Worm (Caenorhabditis elegans) whole organism, L3 larva: ENCODE measurements around the gene F45G2.9.

Source experiments
- aly-2 ChIP-seq: fragments of 150-350 bp; optimal IDR thresholded peaks from 2 replicates; lab custom pipeline; 2014; ENCODE audit warnings: missing biosample characterization, missing genetic modification characterization
- ama-1 ChIP-seq: fragments of 150-350 bp; optimal IDR thresholded peaks from 2 replicates; lab custom pipeline; 2018
- ceh-16 ChIP-seq: sonication (generic microtip); optimal IDR thresholded peaks from 2 replicates; lab custom pipeline; 2017; ENCODE audit warnings: missing biosample characterization, missing genetic modification characterization
- ceh-28 ChIP-seq: fragments of 150-350 bp; optimal IDR thresholded peaks from 2 replicates; lab custom pipeline; 2014; ENCODE audit warnings: missing biosample characterization, missing genetic modification reagents, missing genetic modification characterization
- ceh-82 ChIP-seq: fragments of 150-350 bp; optimal IDR thresholded peaks from 2 replicates; lab custom pipeline; 2014; ENCODE audit warnings: missing biosample characterization, missing genetic modification characterization
- ceh-9 ChIP-seq: sonication (generic microtip); optimal IDR thresholded peaks from 2 replicates; lab custom pipeline; 2018; ENCODE audit warnings: missing biosample characterization, missing genetic modification characterization
- daf-12 ChIP-seq: fragments of 150-350 bp; optimal IDR thresholded peaks from 2 replicates; lab custom pipeline; 2014; ENCODE audit warnings: missing biosample characterization, missing genetic modification reagents, missing genetic modification characterization
- elt-1 ChIP-seq: fragments of 150-350 bp; optimal IDR thresholded peaks from 2 replicates; lab custom pipeline; 2014; ENCODE audit warnings: missing biosample characterization, missing genetic modification characterization
- elt-2 ChIP-seq: sonication (generic microtip); optimal IDR thresholded peaks from 2 replicates; lab custom pipeline; 2016; ENCODE audit warnings: missing genetic modification reagents, mild to moderate bottlenecking, missing genetic modification characterization, missing compliant biosample characterization
- eor-1 ChIP-seq, 2 experiments: fragments of 150-350 bp; optimal IDR thresholded peaks; 2 replicates each; lab custom pipeline; 2014 to 2018; ENCODE audit warnings: missing biosample characterization in 2 of 2, missing genetic modification characterization in 2 of 2
- fkh-10 ChIP-seq: sonication (generic microtip); optimal IDR thresholded peaks from 2 replicates; lab custom pipeline; 2017; ENCODE audit warnings: missing biosample characterization, missing genetic modification reagents, missing genetic modification characterization
- fos-1 ChIP-seq: fragments of 150-350 bp; optimal IDR thresholded peaks from 2 replicates; lab custom pipeline; 2014; ENCODE audit warnings: missing biosample characterization, missing genetic modification characterization
- hmg-11 ChIP-seq: sonication (generic microtip); optimal IDR thresholded peaks from 2 replicates; lab custom pipeline; 2016; ENCODE audit warnings: missing genetic modification characterization, missing compliant biosample characterization
- jun-1 ChIP-seq: fragments of 150-350 bp; optimal IDR thresholded peaks from 2 replicates; lab custom pipeline; 2014; ENCODE audit warnings: missing biosample characterization, missing genetic modification reagents, missing genetic modification characterization
- lin-15B ChIP-seq: fragments of 150-350 bp; optimal IDR thresholded peaks from 2 replicates; lab custom pipeline; 2014; ENCODE audit warnings: missing biosample characterization, missing genetic modification characterization
- lin-39 ChIP-seq: fragments of 150-350 bp; optimal IDR thresholded peaks from 2 replicates; lab custom pipeline; 2018; ENCODE audit warnings: missing biosample characterization, missing genetic modification reagents, missing genetic modification characterization
- mdl-1 ChIP-seq: fragments of 150-350 bp; optimal IDR thresholded peaks from 2 replicates; lab custom pipeline; 2014; ENCODE audit warnings: missing biosample characterization, missing genetic modification characterization
- mml-1 ChIP-seq: fragments of 150-350 bp; sonication (generic microtip); optimal IDR thresholded peaks from 3 replicates; lab custom pipeline; 2014; ENCODE audit warnings: missing biosample characterization, missing genetic modification characterization
- nhr-11 ChIP-seq: fragments of 150-350 bp; optimal IDR thresholded peaks from 2 replicates; lab custom pipeline; 2014; ENCODE audit warnings: missing biosample characterization, missing genetic modification characterization
- nhr-12 ChIP-seq: fragments of 150-350 bp; optimal IDR thresholded peaks from 2 replicates; lab custom pipeline; 2014; ENCODE audit warnings: missing biosample characterization, missing genetic modification characterization
- nhr-25 ChIP-seq: sonication (generic microtip); optimal IDR thresholded peaks from 2 replicates; lab custom pipeline; 2017; ENCODE audit warnings: missing biosample characterization, missing genetic modification characterization
- nhr-28 ChIP-seq: fragments of 150-350 bp; optimal IDR thresholded peaks from 2 replicates; lab custom pipeline; 2014; ENCODE audit warnings: missing biosample characterization, missing genetic modification characterization
- nhr-43 ChIP-seq: sonication (generic microtip); optimal IDR thresholded peaks from 2 replicates; lab custom pipeline; 2016; ENCODE audit warnings: mild to moderate bottlenecking, missing genetic modification characterization, missing compliant biosample characterization; ENCODE audit not compliant: poor library complexity, severe bottlenecking
- nhr-67 ChIP-seq: fragments of 150-350 bp; optimal IDR thresholded peaks from 2 replicates; lab custom pipeline; 2014; ENCODE audit warnings: missing biosample characterization, missing genetic modification characterization
- nhr-76 ChIP-seq: fragments of 150-350 bp; sonication (generic microtip); optimal IDR thresholded peaks from 5 replicates; lab custom pipeline; 2014; ENCODE audit warnings: missing biosample characterization, missing genetic modification characterization
- nhr-77 ChIP-seq: fragments of 150-350 bp; optimal IDR thresholded peaks from 2 replicates; lab custom pipeline; 2014; ENCODE audit warnings: missing biosample characterization, missing genetic modification characterization
- pha-4 ChIP-seq: fragments of 150-350 bp; optimal IDR thresholded peaks from 2 replicates; lab custom pipeline; 2014; ENCODE audit warnings: missing biosample characterization, missing genetic modification reagents, missing genetic modification characterization
- pqm-1 ChIP-seq: fragments of 150-350 bp; optimal IDR thresholded peaks from 2 replicates; lab custom pipeline; 2017; ENCODE audit warnings: missing biosample characterization, missing genetic modification characterization, inconsistent platforms
- sea-2 ChIP-seq: fragments of 150-350 bp; sonication (generic microtip); optimal IDR thresholded peaks from 4 replicates; lab custom pipeline; 2014; ENCODE audit warnings: missing biosample characterization, missing genetic modification reagents, missing genetic modification characterization
- skn-1 ChIP-seq: fragments of 150-350 bp; optimal IDR thresholded peaks from 2 replicates; lab custom pipeline; 2014; ENCODE audit warnings: missing biosample characterization, missing genetic modification characterization
- unc-39 ChIP-seq: sonication (generic microtip); optimal IDR thresholded peaks from 4 replicates; lab custom pipeline; 2017; ENCODE audit warnings: missing biosample characterization, missing genetic modification characterization
- unc-62 ChIP-seq: fragments of 150-350 bp; sonication (generic microtip); optimal IDR thresholded peaks from 4 replicates; lab custom pipeline; 2014; ENCODE audit warnings: missing biosample characterization, missing genetic modification reagents, missing genetic modification characterization
- zag-1 ChIP-seq: fragments of 150-350 bp; optimal IDR thresholded peaks from 2 replicates; lab custom pipeline; 2014; ENCODE audit warnings: missing biosample characterization, missing genetic modification characterization
- ztf-11 ChIP-seq: fragments of 150-350 bp; optimal IDR thresholded peaks from 2 replicates; lab custom pipeline; 2014; ENCODE audit warnings: missing biosample characterization, missing genetic modification characterization
- ztf-4 ChIP-seq: fragments of 150-350 bp; optimal IDR thresholded peaks from 2 replicates; lab custom pipeline; 2014; ENCODE audit warnings: missing biosample characterization, missing genetic modification characterization

Gene F45G2.9

ce11 chrIII:13436843-13437242, at the start of gene F45G2.9:
TSS of gene F45G2.9 (minus strand) at chrIII:13436943.
- TF ChIP-seq ztf-4 (no peak), jun-1 (tag; lab: Kevin White, UChicago) (no peak), mml-1 (tag; lab: Kevin White, UChicago) (no peak), elt-2 (tag; lab: Kevin White, UChicago) (no peak), nhr-11 (no peak), ama-1 (lab: Kevin White, UChicago) (no peak), unc-39 (no peak), nhr-76 (no peak), ceh-9 (tag; lab: Kevin White, UChicago) (no peak), nhr-43 (tag; lab: Kevin White, UChicago) (no peak), fos-1 (tag; lab: Kevin White, UChicago) (no peak), pha-4 (tag; lab: Kevin White, UChicago) (no peak), ceh-28 (tag; lab: Kevin White, UChicago) (no peak)

ce11 chrIII:13484024-13484423, 47.3 kb upstream of the F45G2.9 start, which contains the start of gene acc-4:
TSS of gene acc-4 (minus strand) at chrIII:13484124.
- TF ChIP-seq nhr-28 (tag; lab: Kevin White, UChicago) (no peak), mml-1 (tag; lab: Kevin White, UChicago) (no peak), ceh-9 (tag; lab: Kevin White, UChicago) (no peak), fkh-10 (GFP tag; lab: Kevin White, UChicago) (no peak), hmg-11 (tag; lab: Kevin White, UChicago) (no peak), unc-39 (no peak), ceh-28 (tag; lab: Kevin White, UChicago) (no peak), nhr-12 (tag; lab: Kevin White, UChicago) (no peak), mdl-1 (tag; lab: Kevin White, UChicago) (no peak), lin-15B (tag; lab: Kevin White, UChicago) (no peak), nhr-67 (no peak), nhr-77 (tag; lab: Kevin White, UChicago) (no peak), skn-1 (no peak), pqm-1 (tag; lab: Kevin White, UChicago) (no peak), unc-62 (no peak), fos-1 (tag; lab: Kevin White, UChicago) (no peak), aly-2 (tag; lab: Kevin White, UChicago) (no peak), daf-12 (tag; lab: Kevin White, UChicago) (no peak), eor-1 (tag; optimal IDR thresholded peaks at IDR 0.05; lab: Kevin White, UChicago) (no peak), zag-1 (no peak)

ce11 chrIII:13476682-13477081, 39.9 kb upstream of the F45G2.9 start, which contains the start of gene T27E9.6:
TSS of gene T27E9.6 (minus strand) at chrIII:13476782.
- TF ChIP-seq elt-1 (tag; lab: Kevin White, UChicago) (no peak), pqm-1 (tag; lab: Kevin White, UChicago) (no peak), lin-39 (tag; lab: Kevin White, UChicago) (no peak), ceh-16 (tag; lab: Kevin White, UChicago) (no peak), nhr-43 (tag; lab: Kevin White, UChicago) (no peak), ztf-11 (tag; lab: Kevin White, UChicago) (no peak), ceh-28 (tag; lab: Kevin White, UChicago) (no peak), nhr-67 (no peak), ceh-82 (no peak), skn-1 (no peak), mml-1 (tag; lab: Kevin White, UChicago) (no peak), nhr-25 (tag; lab: Kevin White, UChicago) (no peak), eor-1 (tag; optimal IDR thresholded peaks at IDR 0.05; lab: Kevin White, UChicago) (no peak), pha-4 (tag; lab: Kevin White, UChicago) (no peak), aly-2 (tag; lab: Kevin White, UChicago) (no peak), nhr-77 (tag; lab: Kevin White, UChicago) (no peak), fkh-10 (GFP tag; lab: Kevin White, UChicago) (no peak)

ce11 chrIII:13474482-13474881, 37.7 kb upstream of the F45G2.9 start:
- TF ChIP-seq ceh-82, result no peak
- TF ChIP-seq fos-1 (tag; lab: Kevin White, UChicago), result no peak
- TF ChIP-seq, all 47 proteins: peak for 0

ce11 chrIII:13471504-13471903, 34.8 kb upstream of the F45G2.9 start, which contains the start of gene pssy-2:
TSS of gene pssy-2 (plus strand) at chrIII:13471804.
- no peak for TF ChIP-seq mml-1 (tag; lab: Kevin White, UChicago)
- TF ChIP-seq zag-1, result no peak
- no peak for TF ChIP-seq ceh-28 (tag; lab: Kevin White, UChicago)
- TF ChIP-seq elt-1 (tag; lab: Kevin White, UChicago), result no peak
- no peak for TF ChIP-seq lin-15B (tag; lab: Kevin White, UChicago)
- no peak for TF ChIP-seq sea-2 (GFP tag; lab: Kevin White, UChicago)
- TF ChIP-seq ceh-9 (tag; lab: Kevin White, UChicago), result no peak
- TF ChIP-seq ztf-4, result no peak
- TF ChIP-seq fkh-10 (GFP tag; lab: Kevin White, UChicago), result no peak
- TF ChIP-seq nhr-77 (tag; lab: Kevin White, UChicago), result no peak
- TF ChIP-seq eor-1 (tag; optimal IDR thresholded peaks at IDR 0.05; lab: Kevin White, UChicago), result no peak
